Fruit fly (Drosophila melanogaster) whole organism, embryonic: Measurements from ENCODE around the gene rho-5.

ENCODE experiments used
- Abd-B ChIP-seq: fragments of 200-800 bp; sonication (Bioruptor generic); optimal IDR thresholded peaks from 2 replicates; lab custom pipeline; 2018; ENCODE audit warnings: missing biosample characterization, mild to moderate bottlenecking, missing genetic modification characterization, moderate library complexity
- CG10147 ChIP-seq: fragments of 200-800 bp; sonication (Bioruptor generic); optimal IDR thresholded peaks from 2 replicates; lab custom pipeline; 2019; ENCODE audit warnings: missing biosample characterization, mild to moderate bottlenecking, missing genetic modification characterization, moderate library complexity
- CG30431 ChIP-seq: fragments of 200-800 bp; sonication (Bioruptor generic); optimal IDR thresholded peaks from 2 replicates; lab custom pipeline; 2017; ENCODE audit warnings: missing biosample characterization, missing genetic modification characterization
- CG34376 ChIP-seq: fragments of 200-800 bp; sonication (Bioruptor generic); optimal IDR thresholded peaks from 2 replicates; lab custom pipeline; 2018; ENCODE audit warnings: missing biosample characterization, mild to moderate bottlenecking, missing genetic modification characterization
- CG3838 ChIP-seq: fragments of 200-800 bp; sonication (Bioruptor generic); optimal IDR thresholded peaks from 3 replicates; lab custom pipeline; 2016; ENCODE audit warnings: missing biosample characterization, missing genetic modification characterization
- Lpt ChIP-seq: fragments of >200 bp; optimal IDR thresholded peaks from 2 replicates; lab custom pipeline; 2018; ENCODE audit warnings: missing biosample characterization, missing genetic modification characterization
- bowl ChIP-seq: fragments of 200-800 bp; sonication (Bioruptor generic); IDR thresholded peaks from 2 replicates; pipeline ENCODE4 v1.3.6; 2022; ENCODE audit warnings: missing biosample characterization, missing genetic modification characterization
- br ChIP-seq: fragments of >200 bp; optimal IDR thresholded peaks from 2 replicates; lab custom pipeline; 2017
- fu2 ChIP-seq: fragments of 200-800 bp; sonication (Bioruptor generic); optimal IDR thresholded peaks from 2 replicates; lab custom pipeline; 2016; ENCODE audit warnings: missing biosample characterization, missing genetic modification characterization
- inv ChIP-seq: fragments of 200-800 bp; sonication (Bioruptor generic); IDR thresholded peaks from 2 replicates; pipeline ENCODE4 v1.3.6; 2022; ENCODE audit warnings: missing biosample characterization, missing genetic modification characterization; ENCODE audit not compliant: partially characterized antibody
- seq ChIP-seq: fragments of 200-800 bp; sonication (Bioruptor generic); IDR thresholded peaks from 2 replicates; pipeline ENCODE4 v1.3.6; 2022; ENCODE audit warnings: missing biosample characterization, missing genetic modification characterization

- TF ChIP-seq bowl (no peak), inv (GFP tag; lab: Robert Waterston, UW) (peak; percentile 29; the same call in 1 of the 2 replicates), CG3838 (GFP tag; lab: Kevin White, UChicago) (no peak), CG10147 (no peak), Abd-B (GFP tag; lab: Kevin White, UChicago) (no peak), br (lab: Kevin White, UChicago) (no peak), Lpt (GFP tag; lab: Kevin White, UChicago) (no peak), CG30431 (GFP tag; lab: Kevin White, UChicago) (no peak), seq (no peak), CG34376 (GFP tag; lab: Kevin White, UChicago) (peak; percentile 5), fu2 (GFP tag; lab: Kevin White, UChicago) (no peak)
These were observed 32.3 kb downstream of the rho-5 start, which contains the start of gene CG31715 for dm6 chr2L:10341405-10341804.
